Fruit fly (Drosophila melanogaster) whole organism, embryonic: ENCODE results near the gene CstF50.

Experiments
- BEAF-32 ChIP-seq: fragments of 200-800 bp; sonication (Bioruptor generic); optimal IDR thresholded peaks from 3 replicates; lab custom pipeline; 2017; ENCODE audit warnings: missing biosample characterization, missing genetic modification characterization, mild to moderate bottlenecking, moderate library complexity, missing genetic modification reagents
- Bteb2 ChIP-seq: fragments of 200-800 bp; sonication (Bioruptor generic); optimal IDR thresholded peaks from 2 replicates; lab custom pipeline; 2016; ENCODE audit warnings: missing biosample characterization, missing genetic modification characterization
- CG10147 ChIP-seq: fragments of 200-800 bp; sonication (Bioruptor generic); optimal IDR thresholded peaks from 2 replicates; lab custom pipeline; 2019; ENCODE audit warnings: missing biosample characterization, mild to moderate bottlenecking, missing genetic modification characterization, moderate library complexity
- CG10543 ChIP-seq: fragments of 200-800 bp; sonication (Bioruptor generic); optimal IDR thresholded peaks from 3 replicates; lab custom pipeline; 2017; ENCODE audit warnings: missing biosample characterization, mild to moderate bottlenecking, missing genetic modification characterization, moderate library complexity
- CG10654 ChIP-seq: fragments of 200-800 bp; sonication (Bioruptor generic); optimal IDR thresholded peaks from 2 replicates; lab custom pipeline; 2016; ENCODE audit warnings: missing biosample characterization, missing genetic modification characterization
- CG11247 ChIP-seq: fragments of 200-800 bp; sonication (Bioruptor generic); IDR thresholded peaks from 2 replicates; pipeline ENCODE4 v1.3.6; 2022; ENCODE audit warnings: missing biosample characterization, missing genetic modification characterization
- CG12769 ChIP-seq: fragments of 200-800 bp; sonication (Bioruptor generic); optimal IDR thresholded peaks from 2 replicates; lab custom pipeline; 2019; ENCODE audit warnings: missing biosample characterization, mild to moderate bottlenecking, missing genetic modification characterization, moderate library complexity
- CG13123 ChIP-seq: fragments of 200-800 bp; sonication (Bioruptor generic); optimal IDR thresholded peaks from 2 replicates; lab custom pipeline; 2016; ENCODE audit warnings: missing biosample characterization, missing genetic modification characterization
- CG13296 ChIP-seq: fragments of 200-800 bp; sonication (Bioruptor generic); optimal IDR thresholded peaks from 3 replicates; lab custom pipeline; 2018; ENCODE audit warnings: missing biosample characterization, mild to moderate bottlenecking, missing genetic modification characterization
- CG14667 ChIP-seq: fragments of 200-800 bp; sonication (Bioruptor generic); IDR thresholded peaks from 2 replicates; pipeline ENCODE4 v1.3.6; 2022; ENCODE audit warnings: missing biosample characterization, missing genetic modification characterization
- CG16813 ChIP-seq: fragments of 200-800 bp; sonication (Bioruptor generic); IDR thresholded peaks from 3 replicates; pipeline ENCODE4 v1.3.6; 2022; ENCODE audit warnings: missing biosample characterization, missing genetic modification characterization; ENCODE audit not compliant: partially characterized antibody
- CG16815 ChIP-seq: fragments of 200-800 bp; sonication (Bioruptor generic); optimal IDR thresholded peaks from 3 replicates; lab custom pipeline; 2017; ENCODE audit warnings: missing biosample characterization, mild to moderate bottlenecking, missing genetic modification characterization
- CG17186 ChIP-seq: fragments of 200-800 bp; sonication (Bioruptor generic); optimal IDR thresholded peaks from 3 replicates; lab custom pipeline; 2017; ENCODE audit warnings: missing biosample characterization, missing genetic modification reagents, missing genetic modification characterization
- CG33557 ChIP-seq: fragments of 200-800 bp; sonication (Bioruptor generic); optimal IDR thresholded peaks from 2 replicates; lab custom pipeline; 2019; ENCODE audit warnings: missing biosample characterization, mild to moderate bottlenecking, missing genetic modification characterization, moderate library complexity
- CG4282 ChIP-seq: fragments of 200-800 bp; sonication (Bioruptor generic); optimal IDR thresholded peaks from 2 replicates; lab custom pipeline; 2016; ENCODE audit warnings: missing biosample characterization, missing genetic modification characterization
- CG43689 ChIP-seq: fragments of 200-800 bp; sonication (Bioruptor generic); IDR thresholded peaks from 2 replicates; pipeline ENCODE4 v1.3.6; 2022; ENCODE audit warnings: missing biosample characterization, missing genetic modification characterization
- CG4730 ChIP-seq: fragments of 200-800 bp; sonication (Bioruptor generic); IDR thresholded peaks from 2 replicates; pipeline ENCODE4 v1.3.6; 2022; ENCODE audit warnings: missing biosample characterization, missing genetic modification characterization
- CG4820 ChIP-seq: fragments of 200-800 bp; sonication (Bioruptor generic); optimal IDR thresholded peaks from 3 replicates; lab custom pipeline; 2016; ENCODE audit warnings: missing biosample characterization, missing genetic modification characterization
- CG4854 ChIP-seq: fragments of 200-800 bp; sonication (Bioruptor generic); optimal IDR thresholded peaks from 2 replicates; lab custom pipeline; 2016; ENCODE audit warnings: missing biosample characterization, missing genetic modification characterization, inconsistent platforms
- CG5245 ChIP-seq: fragments of 200-800 bp; sonication (Bioruptor generic); optimal IDR thresholded peaks from 3 replicates; lab custom pipeline; 2016; ENCODE audit warnings: missing biosample characterization, missing genetic modification characterization
- CG7271 ChIP-seq: fragments of 200-800 bp; sonication (Bioruptor generic); optimal IDR thresholded peaks from 2 replicates; lab custom pipeline; 2018; ENCODE audit warnings: missing biosample characterization, mild to moderate bottlenecking, missing genetic modification characterization, moderate library complexity
- CG7745 ChIP-seq: fragments of 200-800 bp; sonication (Bioruptor generic); optimal IDR thresholded peaks from 2 replicates; lab custom pipeline; 2018; ENCODE audit warnings: missing biosample characterization, mild to moderate bottlenecking, missing genetic modification characterization, moderate library complexity
- CG8765 ChIP-seq: fragments of 200-800 bp; sonication (Bioruptor generic); IDR thresholded peaks from 2 replicates; pipeline ENCODE4 v1.3.6; 2022; ENCODE audit warnings: missing biosample characterization, missing genetic modification characterization
- CG9876 ChIP-seq: fragments of 200-800 bp; sonication (Bioruptor generic); optimal IDR thresholded peaks from 2 replicates; lab custom pipeline; 2016; ENCODE audit warnings: missing biosample characterization, missing genetic modification characterization
- CoRest ChIP-seq: fragments of 200-800 bp; sonication (Bioruptor generic); optimal IDR thresholded peaks from 3 replicates; lab custom pipeline; 2018; ENCODE audit warnings: missing biosample characterization, mild to moderate bottlenecking, missing genetic modification characterization, moderate library complexity
- Hey ChIP-seq: fragments of 200-800 bp; sonication (Bioruptor generic); optimal IDR thresholded peaks from 3 replicates; lab custom pipeline; 2018; ENCODE audit warnings: missing biosample characterization, mild to moderate bottlenecking, missing genetic modification characterization
- HmgZ ChIP-seq: fragments of 200-800 bp; sonication (Bioruptor generic); optimal IDR thresholded peaks from 2 replicates; lab custom pipeline; 2018; ENCODE audit warnings: missing biosample characterization, mild to moderate bottlenecking, missing genetic modification characterization
- MBD-R2 ChIP-seq: fragments of 200-800 bp; sonication (Bioruptor generic); IDR thresholded peaks from 2 replicates; pipeline ENCODE4 v1.3.6; 2022; ENCODE audit warnings: missing biosample characterization, missing genetic modification characterization
- Myb ChIP-seq: fragments of 200-800 bp; sonication (Bioruptor generic); optimal IDR thresholded peaks from 2 replicates; lab custom pipeline; 2016; ENCODE audit warnings: missing biosample characterization, missing genetic modification characterization
- Rfx ChIP-seq: fragments of 200-800 bp; sonication (Bioruptor generic); IDR thresholded peaks from 2 replicates; pipeline ENCODE4 v1.3.6; 2022; ENCODE audit warnings: missing biosample characterization, missing genetic modification characterization
- Tbp ChIP-seq: fragments of >200 bp; optimal IDR thresholded peaks from 2 replicates; lab custom pipeline; 2018; ENCODE audit warnings: missing biosample characterization, missing genetic modification characterization
- aop ChIP-seq: fragments of 200-800 bp; sonication (Bioruptor generic); IDR thresholded peaks from 2 replicates; pipeline ENCODE4 v1.3.6; 2022; ENCODE audit warnings: missing biosample characterization, missing genetic modification characterization
- ap ChIP-seq: fragments of 200-800 bp; sonication (Bioruptor generic); IDR thresholded peaks from 2 replicates; pipeline ENCODE4 v1.3.6; 2022; ENCODE audit warnings: missing biosample characterization, missing genetic modification characterization
- btn ChIP-seq: fragments of 200-800 bp; sonication (Bioruptor generic); optimal IDR thresholded peaks from 2 replicates; lab custom pipeline; 2016; ENCODE audit warnings: missing biosample characterization, missing genetic modification characterization
- caup ChIP-seq: fragments of 200-800 bp; sonication (Bioruptor generic); optimal IDR thresholded peaks from 3 replicates; lab custom pipeline; 2017; ENCODE audit warnings: missing biosample characterization, mild to moderate bottlenecking, missing genetic modification characterization, moderate library complexity; ENCODE audit not compliant: severe bottlenecking
- danr ChIP-seq: fragments of 200-800 bp; sonication (Bioruptor generic); IDR thresholded peaks from 2 replicates; pipeline ENCODE4 v1.3.6; 2022; ENCODE audit warnings: missing biosample characterization, missing genetic modification characterization
- dimm ChIP-seq: fragments of 200-800 bp; sonication (Bioruptor generic); IDR thresholded peaks from 2 replicates; pipeline ENCODE4 v1.3.6; 2022; ENCODE audit warnings: missing biosample characterization, missing genetic modification characterization
- dm ChIP-seq: fragments of 200-800 bp; sonication (Bioruptor generic); optimal IDR thresholded peaks from 3 replicates; lab custom pipeline; 2016; ENCODE audit warnings: missing biosample characterization, missing genetic modification characterization
- fd64A ChIP-seq: fragments of 200-800 bp; sonication (Bioruptor generic); optimal IDR thresholded peaks from 3 replicates; lab custom pipeline; 2018; ENCODE audit warnings: missing biosample characterization, mild to moderate bottlenecking, missing genetic modification characterization
- grau ChIP-seq: fragments of 200-800 bp; optimal IDR thresholded peaks from 3 replicates; lab custom pipeline; 2019; ENCODE audit warnings: missing biosample characterization, mild to moderate bottlenecking, missing genetic modification characterization, moderate library complexity
- inv ChIP-seq: fragments of 200-800 bp; sonication (Bioruptor generic); IDR thresholded peaks from 2 replicates; pipeline ENCODE4 v1.3.6; 2022; ENCODE audit warnings: missing biosample characterization, missing genetic modification characterization; ENCODE audit not compliant: partially characterized antibody
- p53 ChIP-seq: fragments of 200-800 bp; sonication (Bioruptor generic); optimal IDR thresholded peaks from 2 replicates; lab custom pipeline; 2016; ENCODE audit warnings: missing biosample characterization, missing genetic modification characterization
- repo ChIP-seq: fragments of 200-800 bp; sonication (Bioruptor generic); optimal IDR thresholded peaks from 2 replicates; lab custom pipeline; 2016; ENCODE audit warnings: missing biosample characterization, missing genetic modification characterization
- row ChIP-seq: fragments of 200-800 bp; sonication (Bioruptor generic); IDR thresholded peaks from 3 replicates; pipeline ENCODE4 v1.3.6; 2022; ENCODE audit warnings: missing biosample characterization, missing genetic modification characterization
- seq ChIP-seq: fragments of 200-800 bp; sonication (Bioruptor generic); IDR thresholded peaks from 2 replicates; pipeline ENCODE4 v1.3.6; 2022; ENCODE audit warnings: missing biosample characterization, missing genetic modification characterization
- sim ChIP-seq: fragments of 200-800 bp; sonication (Bioruptor generic); IDR thresholded peaks from 2 replicates; pipeline ENCODE4 v1.3.6; 2022; ENCODE audit warnings: missing biosample characterization, missing genetic modification characterization
- sima ChIP-seq: fragments of 200-800 bp; sonication (Bioruptor generic); optimal IDR thresholded peaks from 2 replicates; lab custom pipeline; 2016; ENCODE audit warnings: missing biosample characterization, missing genetic modification characterization
- tin ChIP-seq: fragments of 200-800 bp; sonication (Bioruptor generic); optimal IDR thresholded peaks from 3 replicates; lab custom pipeline; 2016; ENCODE audit warnings: missing biosample characterization, missing genetic modification characterization
- ttk ChIP-seq: fragments of 200-800 bp; sonication (Bioruptor generic); IDR thresholded peaks from 2 replicates; pipeline ENCODE4 v2.1.2; 2022; ENCODE audit warnings: missing biosample characterization, missing genetic modification characterization
- wek ChIP-seq: fragments of 200-800 bp; sonication (Bioruptor generic); optimal IDR thresholded peaks from 3 replicates; lab custom pipeline; 2018; ENCODE audit warnings: missing biosample characterization, mild to moderate bottlenecking, missing genetic modification characterization, moderate library complexity

Gene CstF50

dm6 chr3R:31745629-31746081 is 8.9 kb upstream of the CstF50 start, which contains the start of gene awd (continued):
- TF ChIP-seq CG12769 (tag; lab: Kevin White, UChicago), result peak; percentile 32
- TF ChIP-seq grau (tag; lab: Kevin White, UChicago), result peak; percentile 11
- peak; percentile 35 for TF ChIP-seq CG4282
- TF ChIP-seq HmgZ (tag; lab: Kevin White, UChicago), result peak; percentile 50
- peak; percentile 91 for TF ChIP-seq dm
- peak; percentile 73 for TF ChIP-seq MBD-R2
- TF ChIP-seq CG17186 (GFP tag; lab: Kevin White, UChicago), result peak; percentile 60
- no peak for TF ChIP-seq aop (GFP tag; lab: Robert Waterston, UW)
- TF ChIP-seq CG16813, result peak; percentile 35; the same call in 1 of the 3 replicates
- TF ChIP-seq CG14667 (GFP tag; lab: Robert Waterston, UW), result no peak
- peak; percentile 46 for TF ChIP-seq CG10543

DNA sequence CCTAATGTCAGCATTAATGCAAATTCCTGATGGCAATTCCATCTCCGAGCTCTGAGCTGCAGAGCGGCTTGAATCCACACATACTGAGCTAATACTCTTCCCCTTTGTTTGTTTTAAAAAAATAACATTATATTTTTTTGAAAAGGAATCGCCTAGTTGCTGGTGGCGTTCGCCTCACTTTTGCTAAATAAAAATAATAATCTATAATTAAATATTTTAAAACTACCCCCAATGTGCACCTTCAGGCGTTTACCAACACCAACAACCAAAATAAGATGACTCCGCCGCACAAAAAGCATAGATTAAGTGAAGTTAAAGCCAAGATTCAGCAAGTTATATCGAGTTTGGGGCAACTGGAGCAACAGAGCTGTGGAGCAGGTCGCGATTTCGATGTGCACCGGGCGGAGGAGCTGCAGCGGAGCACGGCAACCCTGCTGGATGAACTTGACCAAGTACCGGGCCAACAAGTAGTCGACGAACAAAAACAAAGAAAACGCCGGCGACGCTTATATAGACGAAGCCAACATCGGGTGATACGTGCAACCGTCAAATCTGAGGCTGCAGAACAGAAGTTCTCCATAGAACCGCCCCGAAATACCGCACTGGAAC is 7.4 kb upstream of the CstF50 start, which contains the start of gene CG1896:
CG1896 (plus strand) TSS at position 239 of the 609 bp plus-strand sequence.
- no peak for TF ChIP-seq dimm (GFP tag; lab: Robert Waterston, UW)
- peak; percentile 48 for TF ChIP-seq tin (GFP tag; lab: Kevin White, UChicago)
- TF ChIP-seq ap, result peak; percentile 47; the same call in 1 of the 2 replicates
- TF ChIP-seq CG9876 (GFP tag; lab: Kevin White, UChicago), result no peak
- TF ChIP-seq CG11247, result no peak
- TF ChIP-seq row (GFP tag; lab: Robert Waterston, UW), result peak; percentile 67
- TF ChIP-seq CG10147 (GFP tag; lab: Kevin White, UChicago), result no peak
- no peak for TF ChIP-seq inv (GFP tag; lab: Robert Waterston, UW)
- TF ChIP-seq Tbp (GFP tag; lab: Kevin White, UChicago), result no peak
- no peak for TF ChIP-seq p53 (GFP tag; lab: Kevin White, UChicago)
- TF ChIP-seq Myb (GFP tag; lab: Kevin White, UChicago), result no peak
- no peak for TF ChIP-seq CG7271 (tag; lab: Kevin White, UChicago)
- TF ChIP-seq CG13296 (GFP tag; lab: Kevin White, UChicago), result peak; percentile 36
- no peak for TF ChIP-seq CG8765 (GFP tag; lab: Robert Waterston, UW)
- peak; percentile 93 for TF ChIP-seq wek (GFP tag; lab: Kevin White, UChicago)
- TF ChIP-seq seq (GFP tag; lab: Robert Waterston, UW), result peak; percentile 71
- peak; percentile 78; the same call in 1 of the 2 replicates for TF ChIP-seq ttk (GFP tag; lab: Robert Waterston, UW)
- TF ChIP-seq danr (GFP tag; lab: Robert Waterston, UW), result no peak
- TF ChIP-seq CG4854 (GFP tag; lab: Kevin White, UChicago), result no peak
- TF ChIP-seq caup (GFP tag; lab: Kevin White, UChicago), result peak; percentile 54
- TF ChIP-seq CoRest (tag; lab: Kevin White, UChicago), result peak; percentile 45
- TF ChIP-seq Hey (tag; lab: Kevin White, UChicago), result no peak
- no peak for TF ChIP-seq CG7745 (tag; lab: Kevin White, UChicago)
- TF ChIP-seq sim, result no peak
- peak; percentile 5 for TF ChIP-seq CG4820 (GFP tag; lab: Kevin White, UChicago)
- no peak for TF ChIP-seq sima (GFP tag; lab: Kevin White, UChicago)
- no peak for TF ChIP-seq CG5245
- TF ChIP-seq CG4730 (GFP tag; lab: Robert Waterston, UW), result no peak
- TF ChIP-seq BEAF-32 (GFP tag; lab: Kevin White, UChicago), result no peak
- TF ChIP-seq btn (GFP tag; lab: Kevin White, UChicago), result no peak
- TF ChIP-seq repo (GFP tag; lab: Kevin White, UChicago), result no peak
- TF ChIP-seq CG10654, result peak; percentile 45
- peak; percentile 50 for TF ChIP-seq Rfx (GFP tag; lab: Robert Waterston, UW)
- TF ChIP-seq CG13123, result no peak
- no peak for TF ChIP-seq CG16815
- TF ChIP-seq Bteb2, result no peak
- TF ChIP-seq CG43689, result no peak
- peak; percentile 1 for TF ChIP-seq CG33557 (GFP tag; lab: Kevin White, UChicago)
- no peak for TF ChIP-seq fd64A (GFP tag; lab: Kevin White, UChicago)
